Worm (Caenorhabditis elegans) whole organism, L2 larva: ENCODE results near the gene F56D6.11.

Experiments used
- R02D3.7 ChIP-seq: fragments of 150-350 bp; optimal IDR thresholded peaks from 2 replicates; lab custom pipeline; 2014; ENCODE audit warnings: missing biosample characterization, missing genetic modification characterization
- ZK546.5 ChIP-seq: sonication (generic microtip); optimal IDR thresholded peaks from 2 replicates; lab custom pipeline; 2017; ENCODE audit warnings: missing biosample characterization, missing genetic modification characterization
- ama-1 ChIP-seq: fragments of 150-350 bp; optimal IDR thresholded peaks from 2 replicates; lab custom pipeline; 2018; ENCODE audit warnings: inconsistent platforms
- egl-27 ChIP-seq: sonication (generic microtip); optimal IDR thresholded peaks from 3 replicates; lab custom pipeline; 2017; ENCODE audit warnings: missing biosample characterization, missing genetic modification reagents, missing genetic modification characterization
- elt-1 ChIP-seq: fragments of 150-350 bp; optimal IDR thresholded peaks from 2 replicates; lab custom pipeline; 2014; ENCODE audit warnings: missing biosample characterization, missing genetic modification characterization
- elt-3 ChIP-seq: sonication (generic microtip); optimal IDR thresholded peaks from 2 replicates; lab custom pipeline; 2017; ENCODE audit warnings: missing biosample characterization, missing genetic modification characterization
- mdl-1 ChIP-seq, 2 experiments: fragments of 150-350 bp in 1 of 2; sonication (generic microtip) in 1 of 2; optimal IDR thresholded peaks; 2 replicates each; lab custom pipeline; 2017; ENCODE audit warnings: missing biosample characterization in 2 of 2, missing genetic modification characterization in 2 of 2
- nhr-11 ChIP-seq: fragments of 150-350 bp; optimal IDR thresholded peaks from 2 replicates; lab custom pipeline; 2014; ENCODE audit warnings: missing biosample characterization, missing genetic modification characterization
- unc-62 ChIP-seq: fragments of 150-350 bp; optimal IDR thresholded peaks from 2 replicates; lab custom pipeline; 2014; ENCODE audit warnings: missing biosample characterization, missing genetic modification reagents, missing genetic modification characterization

DNA sequence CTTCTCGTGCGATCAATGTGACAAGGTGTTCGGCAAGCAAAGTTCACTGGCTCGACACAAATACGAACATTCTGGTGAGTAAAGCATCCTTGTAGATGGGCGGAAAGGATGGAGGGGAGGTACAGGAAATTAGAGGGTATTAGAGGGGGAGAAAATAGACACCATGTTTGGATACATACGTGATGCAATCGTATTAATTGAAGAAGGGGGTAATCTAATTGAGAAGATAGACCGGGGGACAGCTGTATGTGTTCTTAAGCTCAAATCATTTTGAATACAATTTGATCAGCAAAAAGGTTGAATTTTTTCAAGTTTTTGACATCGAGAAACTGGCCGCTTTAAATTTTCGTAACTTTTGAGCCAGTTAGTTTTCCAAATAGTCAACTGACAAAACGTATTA is 45.9 kb downstream of the F56D6.11 start:
- no peak for TF ChIP-seq ama-1 (lab: Kevin White, UChicago)
- no peak for TF ChIP-seq elt-1 (tag; lab: Kevin White, UChicago)
- no peak for TF ChIP-seq mdl-1 (tag; optimal IDR thresholded peaks at IDR 0.05; lab: Kevin White, UChicago)
- TF ChIP-seq ZK546.5 = no peak
- TF ChIP-seq elt-3 (tag; lab: Kevin White, UChicago) = no peak
- no peak for TF ChIP-seq R02D3.7 (tag; lab: Kevin White, UChicago)
- no peak for TF ChIP-seq nhr-11 (tag; lab: Kevin White, UChicago)
- no peak for TF ChIP-seq egl-27
- TF ChIP-seq unc-62 (GFP tag; lab: Kevin White, UChicago) = no peak
